Worm (Caenorhabditis elegans) whole organism, L2 larva: ENCODE data around the gene F13A2.5.

Source experiments
- F13H6.1 ChIP-seq: sonication (generic microtip); optimal IDR thresholded peaks from 2 replicates; lab custom pipeline; 2016; ENCODE audit warnings: missing genetic modification characterization, missing compliant biosample characterization
- Y55F3AM.14 ChIP-seq: fragments of 200-800 bp; sonication (Bioruptor generic); optimal IDR thresholded peaks from 2 replicates; lab custom pipeline; 2018; ENCODE audit warnings: mild to moderate bottlenecking, missing genetic modification characterization, missing compliant biosample characterization
- ZK546.5 ChIP-seq: sonication (generic microtip); optimal IDR thresholded peaks from 2 replicates; lab custom pipeline; 2017; ENCODE audit warnings: missing biosample characterization, missing genetic modification characterization
- alr-1 ChIP-seq: fragments of 150-350 bp; optimal IDR thresholded peaks from 2 replicates; lab custom pipeline; 2014; ENCODE audit warnings: missing biosample characterization, missing genetic modification characterization
- ceh-16 ChIP-seq: fragments of 150-350 bp; optimal IDR thresholded peaks from 2 replicates; lab custom pipeline; 2014; ENCODE audit warnings: missing biosample characterization, missing genetic modification characterization
- fos-1 ChIP-seq: fragments of 150-350 bp; optimal IDR thresholded peaks from 2 replicates; lab custom pipeline; 2014; ENCODE audit warnings: missing biosample characterization, missing genetic modification characterization
- gmeb-1 ChIP-seq: fragments of 150-350 bp; optimal IDR thresholded peaks from 2 replicates; lab custom pipeline; 2014; ENCODE audit warnings: missing biosample characterization, missing genetic modification characterization
- mab-5 ChIP-seq: fragments of 150-350 bp; optimal IDR thresholded peaks from 2 replicates; lab custom pipeline; 2014; ENCODE audit warnings: missing biosample characterization, missing genetic modification characterization
- mbf-1 ChIP-seq: sonication (generic microtip); optimal IDR thresholded peaks from 2 replicates; lab custom pipeline; 2017; ENCODE audit warnings: missing biosample characterization, missing genetic modification characterization
- nhr-11 ChIP-seq: fragments of 150-350 bp; optimal IDR thresholded peaks from 2 replicates; lab custom pipeline; 2014; ENCODE audit warnings: missing biosample characterization, missing genetic modification characterization
- nhr-129 ChIP-seq: fragments of 150-350 bp; optimal IDR thresholded peaks from 2 replicates; lab custom pipeline; 2014; ENCODE audit warnings: missing biosample characterization, missing genetic modification characterization
- nhr-21 ChIP-seq: fragments of 150-350 bp; optimal IDR thresholded peaks from 2 replicates; lab custom pipeline; 2014; ENCODE audit warnings: missing biosample characterization, missing genetic modification characterization
- nhr-77 ChIP-seq: fragments of 150-350 bp; optimal IDR thresholded peaks from 2 replicates; lab custom pipeline; 2014; ENCODE audit warnings: missing biosample characterization, missing genetic modification characterization
- peb-1 ChIP-seq: fragments of 150-350 bp; optimal IDR thresholded peaks from 2 replicates; lab custom pipeline; 2014; ENCODE audit warnings: missing biosample characterization, missing genetic modification characterization
- sma-3 ChIP-seq: sonication (generic microtip); optimal IDR thresholded peaks from 2 replicates; lab custom pipeline; 2016; ENCODE audit warnings: missing genetic modification reagents, missing genetic modification characterization, missing compliant biosample characterization
- unc-39 ChIP-seq: fragments of 150-350 bp; optimal IDR thresholded peaks from 2 replicates; lab custom pipeline; 2014; ENCODE audit warnings: missing biosample characterization, missing genetic modification characterization
- unc-55 ChIP-seq: fragments of 150-350 bp; sonication (generic microtip); optimal IDR thresholded peaks from 3 replicates; lab custom pipeline; 2014; ENCODE audit warnings: missing biosample characterization, missing genetic modification reagents, missing genetic modification characterization
- zag-1 ChIP-seq: fragments of 150-350 bp; optimal IDR thresholded peaks from 2 replicates; lab custom pipeline; 2014; ENCODE audit warnings: missing biosample characterization, missing genetic modification characterization
- ztf-11 ChIP-seq: sonication (generic microtip); optimal IDR thresholded peaks from 2 replicates; lab custom pipeline; 2017; ENCODE audit warnings: missing biosample characterization, missing genetic modification characterization

The F13A2.5 gene

ce11 chrV:4356047-4356612 lies 45.6 kb downstream of the F13A2.5 start:
- TF ChIP-seq Y55F3AM.14 (GFP tag; lab: Kevin White, UChicago) (no peak), ZK546.5 (tag; lab: Kevin White, UChicago) (no peak), fos-1 (tag; lab: Kevin White, UChicago) (no peak), alr-1 (no peak), mbf-1 (tag; lab: Kevin White, UChicago) (no peak), nhr-11 (tag; lab: Kevin White, UChicago) (no peak), F13H6.1 (tag; lab: Kevin White, UChicago) (no peak), ztf-11 (tag; lab: Kevin White, UChicago) (no peak), nhr-21 (tag; lab: Kevin White, UChicago) (no peak), unc-39 (tag; lab: Kevin White, UChicago) (no peak), sma-3 (GFP tag; lab: Kevin White, UChicago) (no peak), ceh-16 (tag; lab: Kevin White, UChicago) (no peak), unc-55 (GFP tag; lab: Kevin White, UChicago) (no peak), nhr-129 (tag; lab: Kevin White, UChicago) (no peak), zag-1 (tag; lab: Kevin White, UChicago) (no peak), peb-1 (no peak), mab-5 (tag; lab: Kevin White, UChicago) (no peak), gmeb-1 (no peak), nhr-77 (tag; lab: Kevin White, UChicago) (no peak)
- TF ChIP-seq, all 48 proteins: peak for 0
